Worm (Caenorhabditis elegans) whole organism, L4 larva: ENCODE results near the gene sec-61.A.

Experiments
- lin-15B ChIP-seq: fragments of 150-350 bp; sonication (generic microtip); optimal IDR thresholded peaks from 3 replicates; lab custom pipeline; 2014; ENCODE audit warnings: missing biosample characterization, missing genetic modification characterization
- unc-62 ChIP-seq, 3 experiments: fragments of 150-350 bp in 1 of 3; sonication (generic microtip); optimal IDR thresholded peaks in 2 of 3; peaks in 1 of 3; 1 replicate in 1 of 3; 2 replicates in 2 of 3; lab custom pipeline; 2014 to 2017; ENCODE audit warnings: missing biosample characterization in 3 of 3, missing genetic modification characterization in 3 of 3, missing genetic modification reagents in 3 of 3, missing genotype in 1 of 3

- TF ChIP-seq unc-62 (GFP tag; optimal IDR thresholded peaks at IDR 0.05 in 1 of 2; lab: Kevin White, UChicago), result no peak
- TF ChIP-seq unc-62 (tag; optimal IDR thresholded peaks at IDR 0.05; lab: Kevin White, UChicago), result no peak
- no peak for TF ChIP-seq lin-15B (tag; lab: Kevin White, UChicago)
Observed at ce11 chrIV:14799186-14799585, 25.9 kb downstream of the sec-61.A start, which contains the start of gene Y57G11C.14.
